Worm (Caenorhabditis elegans): Measurements from ENCODE around the gene nhr-232.

nhr-232 gene

DNA sequence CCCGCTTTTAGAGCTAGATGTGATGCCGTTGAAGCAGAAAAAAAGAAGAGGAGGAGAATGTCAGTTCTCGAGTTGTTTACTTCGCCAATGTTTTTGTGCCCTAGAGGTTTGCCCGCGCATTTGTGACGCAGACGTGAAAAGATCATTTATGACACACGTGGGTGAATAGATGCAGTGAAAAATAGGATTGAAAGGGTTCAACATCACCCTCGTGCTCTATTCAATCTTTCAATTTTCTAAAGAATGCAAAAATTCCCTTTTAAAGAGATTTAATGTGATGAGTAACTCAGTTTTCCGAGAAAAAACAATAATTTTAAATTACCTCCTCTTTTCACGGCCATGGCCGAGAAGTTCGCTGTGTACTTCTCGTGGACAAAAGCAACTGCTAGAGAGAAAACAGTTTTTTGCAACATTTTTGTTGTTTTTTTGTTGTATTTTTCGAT lies 9.5 kb upstream of the nhr-232 start:
- TF ChIP-seq ceh-82 (tag; optimal IDR thresholded peaks at IDR 0.05) (no peak), ceh-16 (tag; optimal IDR thresholded peaks at IDR 0.05) (no peak), nhr-77 (tag; optimal IDR thresholded peaks at IDR 0.05) (no peak), hmg-11 (tag; optimal IDR thresholded peaks at IDR 0.05) (no peak), nhr-12 (tag; optimal IDR thresholded peaks at IDR 0.05) (no peak), pha-4 (tag; optimal IDR thresholded peaks at IDR 0.05) (peak; percentile 79), tbx-2 (tag; optimal IDR thresholded peaks at IDR 0.05) (no peak), ceh-9 (tag; optimal IDR thresholded peaks at IDR 0.05) (no peak), nhr-28 (tag; optimal IDR thresholded peaks at IDR 0.05) (no peak), daf-12 (tag; optimal IDR thresholded peaks at IDR 0.05) (no peak), fkh-10 (GFP tag; optimal IDR thresholded peaks at IDR 0.05) (peak; percentile 57), fkh-2 (tag; optimal IDR thresholded peaks at IDR 0.05) (no peak), R02D3.7 (tag; optimal IDR thresholded peaks at IDR 0.05) (no peak), skn-1 (tag; optimal IDR thresholded peaks at IDR 0.05) (no peak), nhr-76 (tag; optimal IDR thresholded peaks at IDR 0.05) (no peak), ztf-11 (tag; optimal IDR thresholded peaks at IDR 0.05) (no peak), eor-1 (tag; optimal IDR thresholded peaks at IDR 0.05) (no peak), unc-62 (GFP tag; optimal IDR thresholded peaks at IDR 0.05) (no peak), elt-2 (tag; optimal IDR thresholded peaks at IDR 0.05) (no peak), elt-1 (tag; optimal IDR thresholded peaks at IDR 0.05) (no peak), jun-1 (tag; optimal IDR thresholded peaks at IDR 0.05) (no peak), ceh-28 (tag; optimal IDR thresholded peaks at IDR 0.05) (no peak), snpc-4 (tag; optimal IDR thresholded peaks at IDR 0.05) (peak; percentile 18), egl-5 (tag; optimal IDR thresholded peaks at IDR 0.05) (peak; percentile 62), mdl-1 (tag; optimal IDR thresholded peaks at IDR 0.05) (peak; percentile 89), nhr-25 (tag; optimal IDR thresholded peaks at IDR 0.05) (no peak), ztf-4 (tag; optimal IDR thresholded peaks at IDR 0.05) (no peak), lsy-12 (tag; optimal IDR thresholded peaks at IDR 0.05) (no peak), nfya-1 (tag; optimal IDR thresholded peaks at IDR 0.05; ENCODE audit: insufficient read depth) (peak; percentile 66), lin-39 (tag; optimal IDR thresholded peaks at IDR 0.05) (peak; percentile 94), nhr-67 (tag; optimal IDR thresholded peaks at IDR 0.05) (no peak), lin-15B (tag; optimal IDR thresholded peaks at IDR 0.05) (peak; percentile 34)

DNA sequence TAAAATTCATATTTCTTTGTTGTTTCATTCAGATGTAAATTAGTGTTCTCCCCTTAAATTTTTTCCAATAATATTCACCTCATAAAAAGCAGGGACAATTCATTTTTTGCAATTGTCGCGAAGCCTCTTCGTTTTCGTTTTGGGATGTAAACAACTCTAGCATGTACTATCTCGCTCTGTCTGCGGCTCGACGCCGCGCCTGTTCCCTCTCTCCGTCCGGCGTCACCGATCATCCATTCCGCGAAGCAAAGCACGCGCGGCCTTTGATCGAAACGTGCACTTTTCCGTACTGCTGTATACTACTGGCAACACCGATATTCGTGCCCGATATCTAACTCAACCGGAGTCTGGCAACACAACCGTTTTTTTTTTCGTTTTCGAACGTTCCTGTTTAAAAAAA lies 9.0 kb upstream of the nhr-232 start:
- TF ChIP-seq hmg-11 (tag; optimal IDR thresholded peaks at IDR 0.05) (peak; percentile 38), lin-39 (tag; optimal IDR thresholded peaks at IDR 0.05) (peak; percentile 13), nfya-1 (tag; optimal IDR thresholded peaks at IDR 0.05; ENCODE audit: insufficient read depth) (peak; percentile 41), pha-4 (tag; optimal IDR thresholded peaks at IDR 0.05) (peak; percentile 67), mml-1 (tag; optimal IDR thresholded peaks at IDR 0.05) (no peak), elt-2 (tag; optimal IDR thresholded peaks at IDR 0.05) (peak; percentile 19), pqm-1 (tag; optimal IDR thresholded peaks at IDR 0.05) (no peak), snpc-4 (tag; optimal IDR thresholded peaks at IDR 0.05) (peak; percentile 10)

- TF ChIP-seq nhr-12 (tag; optimal IDR thresholded peaks at IDR 0.05) (no peak), ama-1 (optimal IDR thresholded peaks at IDR 0.05) (peak; percentile 75), nfya-1 (tag; optimal IDR thresholded peaks at IDR 0.05; ENCODE audit: insufficient read depth) (no peak)
Observed at ce11 chrV:10247673-10248239, 8.2 kb upstream of the nhr-232 start.

DNA sequence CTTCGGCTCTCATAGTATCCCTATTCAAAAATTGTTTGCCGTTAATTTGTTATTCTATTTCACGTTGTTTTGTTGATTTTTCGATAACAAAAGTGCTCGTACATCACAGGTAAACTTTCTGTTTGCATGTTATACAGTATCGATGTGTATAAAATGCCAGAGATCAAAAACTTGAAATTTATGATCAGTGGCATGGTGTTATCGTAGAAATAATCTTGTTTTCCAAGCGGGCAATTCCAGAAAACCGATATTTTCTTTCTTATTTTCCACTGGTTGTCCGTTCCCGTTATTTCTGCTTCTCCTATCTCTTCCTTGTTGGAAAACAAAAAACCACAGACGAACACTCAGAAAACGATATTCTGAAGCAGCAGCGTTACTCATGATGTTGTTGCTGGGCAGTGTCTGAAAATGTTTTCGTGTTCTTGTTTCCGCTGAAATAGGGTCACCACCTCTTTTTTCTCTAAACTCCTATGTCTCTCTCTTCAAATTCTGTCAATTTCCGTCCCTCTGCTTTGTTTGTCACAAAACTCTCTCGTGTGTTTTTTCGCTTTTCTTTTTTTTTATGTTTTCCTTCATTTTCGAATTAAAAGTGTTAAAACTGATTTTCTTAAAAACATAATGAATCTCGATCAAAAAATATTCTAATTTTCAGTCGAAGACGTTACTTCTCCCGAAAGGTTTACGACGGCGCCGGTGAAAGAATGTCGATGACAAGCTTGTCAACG lies 7.6 kb upstream of the nhr-232 start, which contains the start of gene akt-1:
Gene akt-1, plus strand, starts transcription at position 651 of the 725 bp plus-strand sequence.
- TF ChIP-seq fkh-10 (GFP tag; optimal IDR thresholded peaks at IDR 0.05): no peak
- TF ChIP-seq elt-2 (tag; optimal IDR thresholded peaks at IDR 0.05): peak; percentile 17
- peak; percentile 4 for TF ChIP-seq hmg-11 (tag; optimal IDR thresholded peaks at IDR 0.05)
- no peak for TF ChIP-seq aly-2 (tag; optimal IDR thresholded peaks at IDR 0.05)
- no peak for TF ChIP-seq nhr-77 (tag; optimal IDR thresholded peaks at IDR 0.05)
- peak; percentile 77 for TF ChIP-seq pqm-1 (tag; optimal IDR thresholded peaks at IDR 0.05)
- TF ChIP-seq snpc-4 (tag; optimal IDR thresholded peaks at IDR 0.05): no peak
- TF ChIP-seq pha-4 (tag; optimal IDR thresholded peaks at IDR 0.05): peak; percentile 1

All from whole organism, L3 larva.